Fruit fly (Drosophila melanogaster) whole organism, embryonic: Measurements from ENCODE around the gene CG13631.

Experiments used
- Abd-B ChIP-seq: fragments of 200-800 bp; sonication (Bioruptor generic); optimal IDR thresholded peaks from 2 replicates; lab custom pipeline; 2018; ENCODE audit warnings: missing biosample characterization, mild to moderate bottlenecking, missing genetic modification characterization, moderate library complexity
- Antp ChIP-seq: fragments of 200-800 bp; sonication (Bioruptor generic); optimal IDR thresholded peaks from 3 replicates; lab custom pipeline; 2016; ENCODE audit warnings: missing biosample characterization, missing genetic modification characterization
- Bgb ChIP-seq: fragments of 200-800 bp; sonication (Bioruptor generic); IDR thresholded peaks from 2 replicates; pipeline ENCODE4 v1.3.6; 2022; ENCODE audit warnings: missing biosample characterization, missing genetic modification characterization; ENCODE audit not compliant: partially characterized antibody
- CG11723 ChIP-seq: fragments of 200-800 bp; sonication (Bioruptor generic); optimal IDR thresholded peaks from 2 replicates; lab custom pipeline; 2017; ENCODE audit warnings: missing biosample characterization, mild to moderate bottlenecking, missing genetic modification characterization
- CG13775 ChIP-seq: fragments of 200-800 bp; sonication (Bioruptor generic); optimal IDR thresholded peaks from 3 replicates; lab custom pipeline; 2017; ENCODE audit warnings: missing biosample characterization, mild to moderate bottlenecking, missing genetic modification characterization
- CG14860 ChIP-seq: fragments of 200-800 bp; sonication (Bioruptor generic); IDR thresholded peaks from 3 replicates; pipeline ENCODE4 v1.3.6; 2022; ENCODE audit warnings: missing biosample characterization, missing genetic modification characterization; ENCODE audit not compliant: partially characterized antibody
- CG15514 ChIP-seq: fragments of 200-800 bp; sonication (Bioruptor generic); optimal IDR thresholded peaks from 3 replicates; lab custom pipeline; 2017; ENCODE audit warnings: missing biosample characterization, missing genetic modification characterization, mild to moderate bottlenecking, moderate library complexity, missing genetic modification reagents
- CG1602 ChIP-seq: fragments of 200-800 bp; sonication (Bioruptor generic); optimal IDR thresholded peaks from 3 replicates; lab custom pipeline; 2016; ENCODE audit warnings: missing biosample characterization, missing genetic modification characterization
- CG16863 ChIP-seq: fragments of 200-800 bp; sonication (Bioruptor generic); optimal IDR thresholded peaks from 3 replicates; lab custom pipeline; 2016; ENCODE audit warnings: missing biosample characterization, missing genetic modification characterization
- CG18599 ChIP-seq: fragments of 200-800 bp; sonication (Bioruptor generic); optimal IDR thresholded peaks from 3 replicates; lab custom pipeline; 2017; ENCODE audit warnings: missing biosample characterization, missing genetic modification characterization, mild to moderate bottlenecking, moderate library complexity, missing genetic modification reagents
- CG2199 ChIP-seq: fragments of 200-800 bp; sonication (Bioruptor generic); IDR thresholded peaks from 3 replicates; pipeline ENCODE4 v1.3.6; 2022; ENCODE audit warnings: missing biosample characterization, missing genetic modification characterization
- CG30431 ChIP-seq: fragments of 200-800 bp; sonication (Bioruptor generic); optimal IDR thresholded peaks from 2 replicates; lab custom pipeline; 2017; ENCODE audit warnings: missing biosample characterization, missing genetic modification characterization
- CG4328 ChIP-seq: fragments of 200-800 bp; sonication (Bioruptor generic); optimal IDR thresholded peaks from 3 replicates; lab custom pipeline; 2017; ENCODE audit warnings: missing biosample characterization, missing genetic modification reagents, missing genetic modification characterization
- CG4820 ChIP-seq: fragments of 200-800 bp; sonication (Bioruptor generic); optimal IDR thresholded peaks from 3 replicates; lab custom pipeline; 2016; ENCODE audit warnings: missing biosample characterization, missing genetic modification characterization
- CG6654 ChIP-seq: fragments of 200-800 bp; sonication (Bioruptor generic); optimal IDR thresholded peaks from 2 replicates; lab custom pipeline; 2017; ENCODE audit warnings: missing biosample characterization, mild to moderate bottlenecking, missing genetic modification characterization
- CG6765 ChIP-seq: fragments of 200-800 bp; sonication (Bioruptor generic); optimal IDR thresholded peaks from 3 replicates; lab custom pipeline; 2017; ENCODE audit warnings: missing biosample characterization, mild to moderate bottlenecking, missing genetic modification characterization
- CG8290 ChIP-seq, 3 experiments: fragments of 200-800 bp; sonication (Bioruptor generic); optimal IDR thresholded peaks; 2 replicates each; lab custom pipeline; 2016 to 2019; ENCODE audit warnings: missing biosample characterization in 3 of 3, missing genetic modification characterization in 3 of 3, mild to moderate bottlenecking in 2 of 3, moderate library complexity in 1 of 3
- CTCF ChIP-seq: fragments of 200-800 bp; sonication (Bioruptor generic); optimal IDR thresholded peaks from 2 replicates; lab custom pipeline; 2017; ENCODE audit warnings: missing biosample characterization, mild to moderate bottlenecking, missing genetic modification characterization, moderate library complexity
- Chrac-16 ChIP-seq: fragments of 200-800 bp; sonication (Bioruptor generic); optimal IDR thresholded peaks from 3 replicates; lab custom pipeline; 2016; ENCODE audit warnings: missing biosample characterization, missing genetic modification characterization
- D ChIP-seq, 2 experiments: fragments of 200-800 bp in 1 of 2; fragments of >200 bp in 1 of 2; sonication (Bioruptor generic) in 1 of 2; optimal IDR thresholded peaks; 2 replicates in 1 of 2; 3 replicates in 1 of 2; lab custom pipeline; 2017; ENCODE audit warnings: mild to moderate bottlenecking in 1 of 2, missing biosample characterization in 1 of 2, missing genetic modification characterization in 1 of 2, missing genetic modification reagents in 1 of 2
- Dek ChIP-seq: fragments of 200-800 bp; sonication (Bioruptor generic); optimal IDR thresholded peaks from 3 replicates; lab custom pipeline; 2019; ENCODE audit warnings: missing biosample characterization, mild to moderate bottlenecking, missing genetic modification characterization, moderate library complexity
- HLH4C ChIP-seq: fragments of 200-800 bp; sonication (Bioruptor generic); IDR thresholded peaks from 3 replicates; pipeline ENCODE4 v1.3.6; 2022; ENCODE audit warnings: missing biosample characterization, missing genetic modification characterization; ENCODE audit not compliant: partially characterized antibody
- HLH54F ChIP-seq: fragments of 200-800 bp; sonication (Bioruptor generic); optimal IDR thresholded peaks from 3 replicates; lab custom pipeline; 2016; ENCODE audit warnings: missing biosample characterization, missing genetic modification characterization
- HmgZ ChIP-seq: fragments of 200-800 bp; sonication (Bioruptor generic); optimal IDR thresholded peaks from 2 replicates; lab custom pipeline; 2018; ENCODE audit warnings: missing biosample characterization, mild to moderate bottlenecking, missing genetic modification characterization
- Hmx ChIP-seq: fragments of 200-800 bp; sonication (Bioruptor generic); optimal IDR thresholded peaks from 2 replicates; lab custom pipeline; 2016; ENCODE audit warnings: missing biosample characterization, missing genetic modification characterization
- Hr3 ChIP-seq: fragments of 200-800 bp; sonication (Bioruptor generic); optimal IDR thresholded peaks from 3 replicates; lab custom pipeline; 2016; ENCODE audit warnings: missing biosample characterization, missing genetic modification characterization
- MESR4 ChIP-seq: fragments of 200-800 bp; sonication (Bioruptor generic); optimal IDR thresholded peaks from 2 replicates; lab custom pipeline; 2018; ENCODE audit warnings: missing biosample characterization, mild to moderate bottlenecking, missing genetic modification characterization, moderate library complexity
- Mes4 ChIP-seq: fragments of 200-800 bp; sonication (Bioruptor generic); optimal IDR thresholded peaks from 2 replicates; lab custom pipeline; 2016; ENCODE audit warnings: missing biosample characterization, missing genetic modification characterization
- NC2α ChIP-seq: fragments of 200-800 bp; sonication (Bioruptor generic); optimal IDR thresholded peaks from 2 replicates; lab custom pipeline; 2016; ENCODE audit warnings: missing biosample characterization, missing genetic modification characterization
- Spps ChIP-seq: fragments of 200-800 bp; sonication (Bioruptor generic); optimal IDR thresholded peaks from 2 replicates; lab custom pipeline; 2018; ENCODE audit warnings: missing biosample characterization, mild to moderate bottlenecking, missing genetic modification characterization
- Stat92E ChIP-seq, 3 experiments: fragments of >200 bp in 2 of 3; fragments of 200-800 bp in 1 of 3; sonication (Bioruptor generic) in 1 of 3; optimal IDR thresholded peaks; 2 replicates each; lab custom pipeline; 2017 to 2019; ENCODE audit warnings: missing biosample characterization in 3 of 3, missing genetic modification characterization in 3 of 3, mild to moderate bottlenecking in 1 of 3, moderate library complexity in 1 of 3
- Usf ChIP-seq: fragments of 200-800 bp; sonication (Bioruptor generic); optimal IDR thresholded peaks from 2 replicates; lab custom pipeline; 2017; ENCODE audit warnings: missing genotype, missing biosample characterization, missing genetic modification characterization
- YL-1 ChIP-seq: fragments of 200-800 bp; sonication (Bioruptor generic); optimal IDR thresholded peaks from 3 replicates; lab custom pipeline; 2017; ENCODE audit warnings: missing biosample characterization, mild to moderate bottlenecking, missing genetic modification characterization
- dan ChIP-seq: fragments of 200-800 bp; sonication (Bioruptor generic); IDR thresholded peaks from 2 replicates; pipeline ENCODE4 v1.3.6; 2022; ENCODE audit warnings: missing biosample characterization, missing genetic modification characterization
- dmrt11E ChIP-seq: fragments of 200-800 bp; sonication (Bioruptor generic); optimal IDR thresholded peaks from 3 replicates; lab custom pipeline; 2018; ENCODE audit warnings: missing biosample characterization, mild to moderate bottlenecking, missing genetic modification characterization, moderate library complexity
- fd102C ChIP-seq: fragments of 200-800 bp; sonication (Bioruptor generic); optimal IDR thresholded peaks from 2 replicates; lab custom pipeline; 2018; ENCODE audit warnings: missing biosample characterization, mild to moderate bottlenecking, missing genetic modification characterization, moderate library complexity
- fd3F ChIP-seq: fragments of 200-800 bp; sonication (Bioruptor generic); optimal IDR thresholded peaks from 2 replicates; lab custom pipeline; 2018; ENCODE audit warnings: missing biosample characterization, mild to moderate bottlenecking, missing genetic modification characterization, moderate library complexity
- fu2 ChIP-seq: fragments of 200-800 bp; sonication (Bioruptor generic); optimal IDR thresholded peaks from 2 replicates; lab custom pipeline; 2016; ENCODE audit warnings: missing biosample characterization, missing genetic modification characterization
- gsb-n ChIP-seq: fragments of 200-800 bp; sonication (Bioruptor generic); optimal IDR thresholded peaks from 3 replicates; lab custom pipeline; 2018; ENCODE audit warnings: missing biosample characterization, mild to moderate bottlenecking, missing genetic modification characterization
- her ChIP-seq: fragments of 200-800 bp; sonication (Bioruptor generic); optimal IDR thresholded peaks from 2 replicates; lab custom pipeline; 2016; ENCODE audit warnings: missing biosample characterization, missing genetic modification characterization
- knrl ChIP-seq: fragments of 200-800 bp; sonication (Bioruptor generic); IDR thresholded peaks from 3 replicates; pipeline ENCODE4 v1.3.6; 2022; ENCODE audit warnings: missing biosample characterization, missing genetic modification characterization; ENCODE audit not compliant: partially characterized antibody
- otp ChIP-seq: fragments of 200-800 bp; sonication (Bioruptor generic); IDR thresholded peaks from 3 replicates; pipeline ENCODE4, ENCODE4 v1.3.6; 2022; ENCODE audit warnings: missing biosample characterization, missing genetic modification characterization
- pfk ChIP-seq: fragments of 200-800 bp; sonication (Bioruptor generic); optimal IDR thresholded peaks from 2 replicates; lab custom pipeline; 2018; ENCODE audit warnings: missing biosample characterization, mild to moderate bottlenecking, missing genetic modification characterization, moderate library complexity
- sc ChIP-seq, 3 experiments: fragments of >200 bp in 2 of 3; fragments of 200-800 bp in 1 of 3; sonication (Bioruptor generic) in 1 of 3; optimal IDR thresholded peaks; 2 replicates in 2 of 3; 3 replicates in 1 of 3; lab custom pipeline; 2017; ENCODE audit warnings: mild to moderate bottlenecking in 1 of 3, missing biosample characterization in 1 of 3, missing genetic modification characterization in 1 of 3, missing genetic modification reagents in 1 of 3
- seq ChIP-seq: fragments of 200-800 bp; sonication (Bioruptor generic); IDR thresholded peaks from 2 replicates; pipeline ENCODE4 v1.3.6; 2022; ENCODE audit warnings: missing biosample characterization, missing genetic modification characterization
- sim ChIP-seq: fragments of 200-800 bp; sonication (Bioruptor generic); IDR thresholded peaks from 2 replicates; pipeline ENCODE4 v1.3.6; 2022; ENCODE audit warnings: missing biosample characterization, missing genetic modification characterization

CG13631 gene

DNA sequence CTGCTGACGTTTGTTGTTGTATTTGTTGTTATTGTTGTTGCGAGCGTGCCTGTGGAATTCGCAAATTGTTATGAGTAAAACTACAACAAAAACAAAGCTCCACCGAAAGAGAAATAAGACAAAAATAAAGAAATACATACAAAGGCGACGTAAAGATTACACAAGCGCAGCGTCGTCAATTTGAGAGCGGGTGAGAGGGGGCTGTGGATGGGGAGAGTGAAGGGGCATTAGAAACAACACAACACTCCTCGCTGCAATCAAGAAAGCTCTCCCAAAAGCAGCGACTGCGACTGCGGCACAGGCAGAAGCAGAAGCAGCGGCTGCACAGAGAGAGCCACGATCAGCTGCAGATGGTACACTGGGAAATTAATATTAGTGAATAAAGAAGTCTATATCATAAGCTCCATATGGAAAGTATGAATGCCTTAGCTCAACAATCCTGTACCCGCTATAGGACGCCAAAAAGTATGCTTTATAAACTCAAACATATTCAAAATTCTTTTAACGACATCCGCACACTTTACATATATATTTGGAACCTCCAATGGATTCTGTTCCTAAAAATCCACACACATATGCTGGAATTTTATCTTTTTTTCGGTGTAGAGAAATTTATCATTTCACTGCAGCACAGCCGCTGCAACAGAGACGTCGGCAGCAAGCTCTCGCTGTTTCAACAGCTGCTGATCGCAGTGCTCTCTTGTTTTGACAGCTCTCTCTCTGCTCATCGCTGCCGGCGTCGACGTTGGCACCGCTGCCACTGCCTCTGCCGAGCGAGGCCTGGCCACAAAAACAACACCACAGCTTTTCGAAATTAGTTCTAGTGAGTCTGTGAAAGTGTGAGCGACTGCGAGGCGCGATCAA is at the start of gene CG13631 (continued):
- peak; percentile 84 for TF ChIP-seq NC2α (GFP tag; lab: Kevin White, UChicago)
- TF ChIP-seq CG6765 (GFP tag; lab: Kevin White, UChicago): peak; percentile 9
- TF ChIP-seq Chrac-16 (GFP tag; lab: Kevin White, UChicago): peak; percentile 93
- peak; percentile 96 for TF ChIP-seq CG1602
- peak; percentile 89 for TF ChIP-seq CG8290 (GFP tag; optimal IDR thresholded peaks at IDR 0.05; lab: Kevin White, UChicago)
- TF ChIP-seq CG8290 (tag; optimal IDR thresholded peaks at IDR 0.05; lab: Kevin White, UChicago): peak; percentile 17 to 90
- peak; percentile 71 for TF ChIP-seq Usf
- TF ChIP-seq MESR4: no peak
- TF ChIP-seq fu2: peak; percentile 64
- TF ChIP-seq CG30431 (GFP tag; lab: Kevin White, UChicago): peak; percentile 93
- TF ChIP-seq sim (GFP tag; lab: Robert Waterston, UW): peak; percentile 67; the same call in 1 of the 2 replicates
- TF ChIP-seq CG4820: peak; percentile 97
- peak; percentile 55 for TF ChIP-seq HmgZ (tag; lab: Kevin White, UChicago)
- peak; percentile 90 for TF ChIP-seq dmrt11E (tag; lab: Kevin White, UChicago)
- TF ChIP-seq dan (GFP tag; lab: Robert Waterston, UW): peak; percentile 56; the same call in 1 of the 2 replicates
- peak; percentile 73 for TF ChIP-seq HLH54F
- peak; percentile 32 for TF ChIP-seq YL-1
- TF ChIP-seq CG14860 (GFP tag; lab: Robert Waterston, UW): no peak
- peak; percentile 95 for TF ChIP-seq Hr3
- TF ChIP-seq D (optimal IDR thresholded peaks at IDR 0.05; lab: Kevin White, UChicago): no peak
- TF ChIP-seq D (GFP tag; optimal IDR thresholded peaks at IDR 0.05; lab: Kevin White, UChicago): peak; percentile 98
- TF ChIP-seq HLH4C: no peak
- peak; percentile 93 for TF ChIP-seq Abd-B
- peak; percentile 94 for TF ChIP-seq Antp (GFP tag; lab: Kevin White, UChicago)
- no peak for TF ChIP-seq sc (optimal IDR thresholded peaks at IDR 0.05; lab: Kevin White, UChicago)
- TF ChIP-seq sc (GFP tag; optimal IDR thresholded peaks at IDR 0.05; lab: Kevin White, UChicago): peak; percentile 97
- TF ChIP-seq Mes4 (GFP tag; lab: Kevin White, UChicago): peak; percentile 96
- TF ChIP-seq Spps (tag; lab: Kevin White, UChicago): peak; percentile 95
- TF ChIP-seq Dek: peak; percentile 75
- peak; percentile 96 for TF ChIP-seq gsb-n (tag; lab: Kevin White, UChicago)
- TF ChIP-seq CG4328 (GFP tag; lab: Kevin White, UChicago): peak; percentile 84
- TF ChIP-seq CG2199: peak; percentile 76; the same call in 1 of the 3 replicates
- peak; percentile 83 for TF ChIP-seq otp
- TF ChIP-seq her (GFP tag; lab: Kevin White, UChicago): peak; percentile 86
- TF ChIP-seq seq: peak; percentile 87
- TF ChIP-seq fd102C (GFP tag; lab: Kevin White, UChicago): no peak
- peak; percentile 90 for TF ChIP-seq CG13775 (GFP tag; lab: Kevin White, UChicago)
- peak; percentile 87 for TF ChIP-seq CG6654 (GFP tag; lab: Kevin White, UChicago)
- TF ChIP-seq CG11723 (GFP tag; lab: Kevin White, UChicago): peak; percentile 92
- peak; percentile 62 for TF ChIP-seq CTCF
- peak; percentile 59 for TF ChIP-seq Hmx (GFP tag; lab: Kevin White, UChicago)
- TF ChIP-seq fd3F (GFP tag; lab: Kevin White, UChicago): no peak
- no peak for TF ChIP-seq knrl (GFP tag; lab: Robert Waterston, UW)
- no peak for TF ChIP-seq Bgb (GFP tag; lab: Robert Waterston, UW)
- TF ChIP-seq CG15514 (GFP tag; lab: Kevin White, UChicago): peak; percentile 45
- peak; percentile 79 for TF ChIP-seq CG18599
- peak in 1 of 3 experiments; percentile 94 for TF ChIP-seq Stat92E (GFP tag; optimal IDR thresholded peaks at IDR 0.05; lab: Kevin White, UChicago)
- TF ChIP-seq CG16863: peak; percentile 96
- no peak for TF ChIP-seq pfk (GFP tag; lab: Kevin White, UChicago)
